Worm (Caenorhabditis elegans) whole organism, L1 larva: Measurements from ENCODE around the gene odr-3.

ENCODE experiments used
- C34B4.2 ChIP-seq: sonication (generic microtip); optimal IDR thresholded peaks from 2 replicates; lab custom pipeline; 2017; ENCODE audit warnings: mild to moderate bottlenecking, missing genetic modification characterization, missing compliant biosample characterization
- aha-1 ChIP-seq: fragments of 150-350 bp; optimal IDR thresholded peaks from 2 replicates; lab custom pipeline; 2014; ENCODE audit warnings: missing biosample characterization, missing genetic modification characterization
- blmp-1 ChIP-seq: fragments of 150-350 bp; optimal IDR thresholded peaks from 2 replicates; lab custom pipeline; 2014; ENCODE audit warnings: missing biosample characterization, missing genetic modification characterization
- ceh-8 ChIP-seq: fragments of 200-800 bp; sonication (Bioruptor generic); optimal IDR thresholded peaks from 2 replicates; lab custom pipeline; 2018; ENCODE audit warnings: mild to moderate bottlenecking, missing genetic modification characterization, moderate library complexity, missing compliant biosample characterization
- ceh-82 ChIP-seq, 3 experiments: fragments of 150-350 bp in 1 of 3; sonication (generic microtip) in 2 of 3; optimal IDR thresholded peaks; 2 replicates each; lab custom pipeline; 2014 to 2017; ENCODE audit warnings: missing biosample characterization in 3 of 3, missing genetic modification characterization in 3 of 3
- ceh-88 ChIP-seq: fragments of 200-800 bp; sonication (Bioruptor generic); IDR thresholded peaks from 2 replicates; pipeline ENCODE4 v1.3.6; 2022; ENCODE audit warnings: missing genetic modification characterization, missing compliant biosample characterization
- ceh-90 ChIP-seq: sonication (generic microtip); optimal IDR thresholded peaks from 2 replicates; lab custom pipeline; 2016; ENCODE audit warnings: missing genetic modification characterization, missing compliant biosample characterization
- ces-1 ChIP-seq: fragments of 150-350 bp; optimal IDR thresholded peaks from 2 replicates; lab custom pipeline; 2014; ENCODE audit warnings: missing biosample characterization, missing genetic modification reagents, missing genetic modification characterization
- dpl-1 ChIP-seq, 3 experiments: fragments of 150-350 bp in 2 of 3; sonication (generic microtip) in 1 of 3; optimal IDR thresholded peaks; 2 replicates each; lab custom pipeline; 2014 to 2017; ENCODE audit warnings: missing biosample characterization in 3 of 3, missing genetic modification characterization in 3 of 3, missing genetic modification reagents in 3 of 3
- efl-1 ChIP-seq, 4 experiments: fragments of 150-350 bp; optimal IDR thresholded peaks in 3 of 4; peaks in 1 of 4; 1 replicate in 1 of 4; 2 replicates in 3 of 4; lab custom pipeline; 2014; ENCODE audit warnings: missing biosample characterization in 2 of 4, missing genetic modification characterization in 2 of 4, missing genetic modification reagents in 2 of 4
- efl-3 ChIP-seq: fragments of 200-800 bp; sonication (Bioruptor generic); optimal IDR thresholded peaks from 2 replicates; lab custom pipeline; 2018; ENCODE audit warnings: mild to moderate bottlenecking, missing genetic modification characterization, missing compliant biosample characterization
- elt-2 ChIP-seq: sonication (generic microtip); optimal IDR thresholded peaks from 2 replicates; lab custom pipeline; 2016; ENCODE audit warnings: missing genetic modification characterization, mild to moderate bottlenecking, inconsistent platforms, missing compliant biosample characterization, missing genetic modification reagents
- elt-3 ChIP-seq, 6 experiments: fragments of 150-350 bp in 1 of 6; sonication (generic microtip); optimal IDR thresholded peaks; 2 replicates each; lab custom pipeline; 2017 to 2018; ENCODE audit warnings: missing biosample characterization in 6 of 6, missing genetic modification characterization in 6 of 6, inconsistent platforms in 1 of 6
- ets-5 ChIP-seq: fragments of 200-800 bp; sonication (Bioruptor generic); IDR thresholded peaks from 2 replicates; pipeline ENCODE4 v1.3.6; 2022; ENCODE audit warnings: missing genetic modification characterization, missing compliant biosample characterization
- fkh-10 ChIP-seq: sonication (generic microtip); optimal IDR thresholded peaks from 2 replicates; lab custom pipeline; 2017; ENCODE audit warnings: missing biosample characterization, missing genetic modification reagents, missing genetic modification characterization
- fkh-4 ChIP-seq: sonication (generic microtip); optimal IDR thresholded peaks from 2 replicates; lab custom pipeline; 2016; ENCODE audit warnings: missing compliant biosample characterization, missing genetic modification characterization, borderline replicate concordance
- grh-1 ChIP-seq: fragments of 200-800 bp; sonication (Bioruptor generic); IDR thresholded peaks from 2 replicates; pipeline ENCODE4 v1.3.6; 2022; ENCODE audit warnings: missing genetic modification reagents, missing genetic modification characterization, missing compliant biosample characterization
- hlh-17 ChIP-seq: fragments of 200-800 bp; sonication (Bioruptor generic); optimal IDR thresholded peaks from 2 replicates; lab custom pipeline; 2018; ENCODE audit warnings: missing genetic modification characterization, mild to moderate bottlenecking, missing compliant biosample characterization, moderate library complexity, borderline replicate concordance
- isw-1 ChIP-seq: fragments of 200-800 bp; sonication (Bioruptor generic); IDR thresholded peaks from 2 replicates; pipeline ENCODE4 v1.3.6; 2022; ENCODE audit warnings: missing genetic modification characterization, missing compliant biosample characterization
- jun-1 ChIP-seq: fragments of 150-350 bp; optimal IDR thresholded peaks from 2 replicates; lab custom pipeline; 2014; ENCODE audit warnings: missing biosample characterization, missing genetic modification reagents, missing genetic modification characterization
- lin-14 ChIP-seq: fragments of 200-800 bp; sonication (Bioruptor generic); optimal IDR thresholded peaks from 2 replicates; lab custom pipeline; 2018; ENCODE audit warnings: mild to moderate bottlenecking, missing genetic modification characterization, moderate library complexity, missing compliant biosample characterization
- lin-35 ChIP-seq, 2 experiments: fragments of 150-350 bp; optimal IDR thresholded peaks; 2 replicates each; lab custom pipeline; 2014; ENCODE audit warnings: missing biosample characterization in 2 of 2, missing genetic modification characterization in 2 of 2, missing genetic modification reagents in 2 of 2
- lsy-2 ChIP-seq, 2 experiments: fragments of 150-350 bp; optimal IDR thresholded peaks; 2 replicates each; lab custom pipeline; 2014; ENCODE audit warnings: missing biosample characterization in 2 of 2, missing genetic modification characterization in 2 of 2
- mep-1 ChIP-seq: fragments of 150-350 bp; optimal IDR thresholded peaks from 2 replicates; lab custom pipeline; 2014; ENCODE audit warnings: missing biosample characterization, missing genetic modification characterization
- nhr-19 ChIP-seq: fragments of 200-800 bp; sonication (Bioruptor generic); conservative IDR thresholded peaks from 2 replicates; pipeline ENCODE4 v1.3.6; 2022; ENCODE audit warnings: missing genetic modification characterization, missing compliant biosample characterization
- nhr-20 ChIP-seq: sonication (generic microtip); optimal IDR thresholded peaks from 2 replicates; lab custom pipeline; 2016; ENCODE audit warnings: mild to moderate bottlenecking, missing genetic modification characterization, missing compliant biosample characterization
- nhr-47 ChIP-seq: sonication (generic microtip); optimal IDR thresholded peaks from 2 replicates; lab custom pipeline; 2016; ENCODE audit warnings: mild to moderate bottlenecking, missing genetic modification characterization, moderate library complexity, missing compliant biosample characterization
- nhr-71 ChIP-seq: sonication (generic microtip); optimal IDR thresholded peaks from 2 replicates; lab custom pipeline; 2016; ENCODE audit warnings: mild to moderate bottlenecking, missing genetic modification characterization, moderate library complexity, missing compliant biosample characterization
- nhr-76 ChIP-seq: sonication (generic microtip); optimal IDR thresholded peaks from 2 replicates; lab custom pipeline; 2017; ENCODE audit warnings: missing biosample characterization, missing genetic modification characterization
- nhr-84 ChIP-seq: sonication (generic microtip); optimal IDR thresholded peaks from 2 replicates; lab custom pipeline; 2017; ENCODE audit warnings: missing biosample characterization, missing genetic modification characterization
- nhr-85 ChIP-seq: sonication (generic microtip); peaks from one replicate; lab custom pipeline; 2016; ENCODE audit warnings: missing genetic modification characterization, inconsistent platforms, missing compliant biosample characterization
- nhr-90 ChIP-seq: sonication (generic microtip); optimal IDR thresholded peaks from 2 replicates; lab custom pipeline; 2016; ENCODE audit warnings: mild to moderate bottlenecking, missing genetic modification characterization, missing compliant biosample characterization; ENCODE audit not compliant: poor library complexity
- pag-3 ChIP-seq: sonication (generic microtip); optimal IDR thresholded peaks from 2 replicates; lab custom pipeline; 2017; ENCODE audit warnings: missing genetic modification characterization, mild to moderate bottlenecking, missing compliant biosample characterization, antibody characterized with exemption, borderline replicate concordance; ENCODE audit not compliant: insufficient read depth
- pax-3 ChIP-seq: fragments of 200-800 bp; sonication (Bioruptor generic); optimal IDR thresholded peaks from 2 replicates; lab custom pipeline; 2018; ENCODE audit warnings: mild to moderate bottlenecking, missing genetic modification characterization, moderate library complexity, missing compliant biosample characterization
- skn-1 ChIP-seq: fragments of 150-350 bp; optimal IDR thresholded peaks from 2 replicates; lab custom pipeline; 2014; ENCODE audit warnings: missing biosample characterization, missing genetic modification characterization
- snu-23 ChIP-seq: sonication (generic microtip); optimal IDR thresholded peaks from 2 replicates; lab custom pipeline; 2016; ENCODE audit warnings: missing genetic modification characterization, missing compliant biosample characterization
- sptf-1 ChIP-seq: fragments of 150-350 bp; optimal IDR thresholded peaks from 2 replicates; lab custom pipeline; 2014; ENCODE audit warnings: missing biosample characterization, missing genetic modification characterization
- tbx-2 ChIP-seq: sonication (generic microtip); optimal IDR thresholded peaks from 2 replicates; lab custom pipeline; 2016; ENCODE audit warnings: missing genetic modification characterization, missing compliant biosample characterization
- unc-130 ChIP-seq: fragments of 150-350 bp; optimal IDR thresholded peaks from 2 replicates; lab custom pipeline; 2017; ENCODE audit warnings: missing biosample characterization, missing genetic modification characterization, inconsistent platforms
- unc-86 ChIP-seq: sonication (generic microtip); optimal IDR thresholded peaks from 2 replicates; lab custom pipeline; 2016; ENCODE audit warnings: missing genetic modification characterization, missing compliant biosample characterization
- vab-15 ChIP-seq: sonication (generic microtip); optimal IDR thresholded peaks from 2 replicates; lab custom pipeline; 2017; ENCODE audit warnings: missing genotype, mild to moderate bottlenecking, missing genetic modification characterization, missing compliant biosample characterization
- xbp-1 ChIP-seq: sonication (generic microtip); optimal IDR thresholded peaks from 2 replicates; lab custom pipeline; 2016; ENCODE audit warnings: missing genetic modification characterization, missing compliant biosample characterization
- zip-4 ChIP-seq: fragments of 200-800 bp; sonication (Bioruptor generic); optimal IDR thresholded peaks from 2 replicates; lab custom pipeline; 2018; ENCODE audit warnings: mild to moderate bottlenecking, missing genetic modification characterization, moderate library complexity, missing compliant biosample characterization

The odr-3 gene

DNA sequence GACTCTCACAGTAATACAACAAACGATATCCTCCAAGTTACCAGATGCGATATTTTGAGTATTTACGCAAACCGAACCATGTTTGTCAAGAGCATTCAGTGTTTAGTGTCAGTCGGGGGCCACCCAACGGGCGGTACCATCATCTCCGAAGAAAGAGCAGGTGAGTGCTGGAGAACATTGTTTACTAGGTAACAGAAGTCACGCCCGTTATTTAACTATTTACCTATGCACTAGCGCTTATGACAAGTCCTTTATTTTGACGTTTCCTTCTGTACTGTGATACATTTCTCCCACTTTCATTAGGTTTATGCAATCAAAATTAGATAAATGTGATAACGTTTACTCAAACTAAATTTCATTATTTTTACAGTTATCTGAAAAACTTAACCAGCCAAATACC, 39.8 kb downstream of the odr-3 start, which contains the start of gene F57B1.6:
Gene F57B1.6 (plus strand): TSS at position 79 of the 400 bp plus-strand sequence.
- TF ChIP-seq nhr-47 (tag; lab: Kevin White, UChicago), result no peak
- no peak for TF ChIP-seq efl-3 (GFP tag; lab: Kevin White, UChicago)
- TF ChIP-seq ceh-8, result no peak
- no peak for TF ChIP-seq pax-3
- no peak for TF ChIP-seq hlh-17 (GFP tag; lab: Kevin White, UChicago)

- no peak for TF ChIP-seq ceh-88
- no peak for TF ChIP-seq zip-4 (GFP tag; lab: Kevin White, UChicago)
- TF ChIP-seq fkh-4 (tag; lab: Kevin White, UChicago), result no peak
- TF ChIP-seq nhr-71 (tag; lab: Kevin White, UChicago), result no peak
- peak; percentile 39 for TF ChIP-seq lin-14
- TF ChIP-seq vab-15 (tag; lab: Kevin White, UChicago), result no peak
- TF ChIP-seq unc-86 (tag; lab: Kevin White, UChicago), result peak; percentile 9
- no peak for TF ChIP-seq ceh-8
- no peak for TF ChIP-seq elt-2 (tag; lab: Kevin White, UChicago)
- TF ChIP-seq xbp-1, result no peak
- TF ChIP-seq isw-1 (GFP tag; lab: Robert Waterston, UW), result no peak
- TF ChIP-seq aha-1 (tag; lab: Kevin White, UChicago), result no peak
- TF ChIP-seq unc-130 (tag; lab: Kevin White, UChicago), result no peak
- TF ChIP-seq nhr-47 (tag; lab: Kevin White, UChicago), result no peak
- no peak for TF ChIP-seq jun-1 (tag; lab: Kevin White, UChicago)
- TF ChIP-seq skn-1 (tag; lab: Kevin White, UChicago), result no peak
- no peak for TF ChIP-seq nhr-84 (tag; lab: Kevin White, UChicago)
These were observed 41.9 kb downstream of the odr-3 start, which contains the start of gene F57B1.5 for ce11 chrV:13207426-13207825. F57B1.5 (plus strand) TSS chrV:13207726.

DNA sequence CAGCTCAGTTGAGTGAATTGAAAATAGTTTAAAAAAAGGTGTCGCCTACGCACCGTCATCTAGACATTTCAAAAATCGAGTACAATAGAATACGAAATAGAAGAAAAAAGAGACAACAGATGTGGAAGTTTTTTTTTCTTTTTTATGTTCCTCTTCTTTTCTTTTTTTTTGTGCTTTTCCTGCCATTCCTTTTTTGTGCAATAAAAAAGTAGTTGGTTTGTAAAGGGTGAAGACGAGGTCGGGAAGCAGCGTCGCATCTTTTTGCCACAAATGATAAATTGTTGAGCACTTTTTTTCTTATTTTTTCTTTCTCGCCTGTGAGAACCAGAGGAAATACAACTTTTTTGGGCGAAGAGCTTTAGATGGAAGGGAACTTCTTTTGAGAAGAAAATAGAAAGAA, 42.8 kb downstream of the odr-3 start:
- TF ChIP-seq fkh-10 (GFP tag; lab: Kevin White, UChicago) (peak; percentile 18), nhr-76 (tag; lab: Kevin White, UChicago) (no peak), C34B4.2 (tag; lab: Kevin White, UChicago) (no peak), lin-14 (peak; percentile 55), ceh-82 (tag; optimal IDR thresholded peaks at IDR 0.05; lab: Kevin White, UChicago) (no peak), xbp-1 (no peak), efl-1 (optimal IDR thresholded peaks at IDR 0.05; lab: Kevin White, UChicago) (no peak), efl-1 (GFP tag; optimal IDR thresholded peaks at IDR 0.05 in 1 of 2; lab: Kevin White, UChicago) (peak in 1 of 2 experiments; percentile 58)

ce11 chrV:13202127-13202610, 47.2 kb downstream of the odr-3 start, which contains the start of the genes col-159 and col-160:
col-159 (minus strand) TSS chrV:13202177.
col-160 (minus strand) TSS chrV:13202189.
- TF ChIP-seq nhr-85 (tag; lab: Kevin White, UChicago) (peak; percentile 95), pag-3 (tag; lab: Kevin White, UChicago) (peak; percentile 96), lsy-2 (tag; optimal IDR thresholded peaks at IDR 0.05; lab: Kevin White, UChicago) (peak in 1 of 2 experiments; percentile 26), mep-1 (tag; lab: Kevin White, UChicago) (peak; percentile 15), nhr-71 (tag; lab: Kevin White, UChicago) (peak; percentile 60), tbx-2 (tag; lab: Kevin White, UChicago) (peak; percentile 59), ceh-90 (tag; lab: Kevin White, UChicago) (no peak), fkh-10 (GFP tag; lab: Kevin White, UChicago) (no peak), fkh-4 (tag; lab: Kevin White, UChicago) (no peak), ces-1 (GFP tag; lab: Kevin White, UChicago) (no peak), ets-5 (GFP tag; lab: Robert Waterston, UW) (no peak), elt-3 (tag; optimal IDR thresholded peaks at IDR 0.05; lab: Kevin White, UChicago) (peak in 3 of 6 experiments; percentile 58 to 84 (median 73)), nhr-19 (GFP tag; lab: Robert Waterston, UW) (peak; percentile 28; the same call in 1 of the 2 replicates), snu-23 (GFP tag; lab: Kevin White, UChicago) (peak; percentile 44), zip-4 (GFP tag; lab: Kevin White, UChicago) (no peak), lin-35 (GFP tag; optimal IDR thresholded peaks at IDR 0.05; lab: Kevin White, UChicago) (peak in 1 of 2 experiments; percentile 25), jun-1 (tag; lab: Kevin White, UChicago) (no peak), nhr-90 (peak; percentile 48), dpl-1 (GFP tag; optimal IDR thresholded peaks at IDR 0.05; lab: Kevin White, UChicago) (no peak), sptf-1 (tag; lab: Kevin White, UChicago) (no peak), nhr-20 (tag; lab: Kevin White, UChicago) (peak; percentile 57), blmp-1 (tag; lab: Kevin White, UChicago) (peak; percentile 94), grh-1 (GFP tag; lab: Robert Waterston, UW) (peak; percentile 15; the same call in 1 of the 2 replicates), C34B4.2 (tag; lab: Kevin White, UChicago) (no peak), lin-14 (peak; percentile 84)
- TF ChIP-seq, all 84 proteins: peak for 15
